Fruit fly (Drosophila melanogaster) S2 (cell line): Measurements from ENCODE around the gene Cyp12a4.

Source experiments
- CG8478 ChIP-seq: fragments of >200 bp; optimal IDR thresholded peaks from 2 replicates; lab custom pipeline; 2018
- CTCF ChIP-seq, 2 experiments: fragments of >200 bp; optimal IDR thresholded peaks; 2 replicates each; lab custom pipeline; 2018

DNA sequence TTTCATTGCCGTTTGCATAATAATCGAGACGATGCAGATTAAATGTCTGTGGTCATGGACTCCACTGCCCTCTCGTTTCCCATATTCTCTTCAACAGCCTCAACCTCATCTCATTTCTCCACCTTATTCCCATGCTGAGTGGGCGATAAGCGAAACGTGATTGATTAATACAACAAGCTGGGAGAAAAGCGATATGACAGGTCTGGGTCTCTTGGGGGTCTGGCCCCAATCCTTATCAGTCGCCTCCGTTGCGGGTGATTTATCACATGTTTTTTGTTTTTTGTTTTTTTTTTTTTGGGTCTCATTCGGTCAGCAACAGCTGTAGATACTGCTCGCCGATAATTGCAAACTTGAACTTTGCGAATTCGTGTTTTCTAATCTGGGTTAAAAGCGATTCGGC is 34.9 kb upstream of the Cyp12a4 start:
- TF ChIP-seq CG8478 (lab: Kevin White, UChicago), result no peak
- TF ChIP-seq CTCF (optimal IDR thresholded peaks at IDR 0.05; lab: Kevin White, UChicago), result no peak
